Worm (Caenorhabditis elegans) whole organism, L2 larva: ENCODE data around the gene F38A1.9.

Experiments
- F13H6.1 ChIP-seq: sonication (generic microtip); optimal IDR thresholded peaks from 2 replicates; lab custom pipeline; 2016; ENCODE audit warnings: missing genetic modification characterization, missing compliant biosample characterization
- R02D3.7 ChIP-seq: fragments of 150-350 bp; optimal IDR thresholded peaks from 2 replicates; lab custom pipeline; 2014; ENCODE audit warnings: missing biosample characterization, missing genetic modification characterization
- alr-1 ChIP-seq: fragments of 150-350 bp; optimal IDR thresholded peaks from 2 replicates; lab custom pipeline; 2014; ENCODE audit warnings: missing biosample characterization, missing genetic modification characterization
- blmp-1 ChIP-seq: sonication (generic microtip); optimal IDR thresholded peaks from 2 replicates; lab custom pipeline; 2017; ENCODE audit warnings: missing genetic modification characterization, mild to moderate bottlenecking, missing compliant biosample characterization, antibody characterized with exemption, moderate library complexity; ENCODE audit not compliant: insufficient read depth
- crh-2 ChIP-seq: sonication (generic microtip); optimal IDR thresholded peaks from 2 replicates; lab custom pipeline; 2017; ENCODE audit warnings: missing biosample characterization, missing genetic modification characterization
- dmd-4 ChIP-seq: sonication (generic microtip); optimal IDR thresholded peaks from 2 replicates; lab custom pipeline; 2017; ENCODE audit warnings: missing biosample characterization, missing genetic modification characterization
- egl-27 ChIP-seq: sonication (generic microtip); optimal IDR thresholded peaks from 3 replicates; lab custom pipeline; 2017; ENCODE audit warnings: missing biosample characterization, missing genetic modification reagents, missing genetic modification characterization
- elt-1 ChIP-seq: fragments of 150-350 bp; optimal IDR thresholded peaks from 2 replicates; lab custom pipeline; 2014; ENCODE audit warnings: missing biosample characterization, missing genetic modification characterization
- elt-3 ChIP-seq: sonication (generic microtip); optimal IDR thresholded peaks from 2 replicates; lab custom pipeline; 2017; ENCODE audit warnings: missing biosample characterization, missing genetic modification characterization
- fos-1 ChIP-seq: fragments of 150-350 bp; optimal IDR thresholded peaks from 2 replicates; lab custom pipeline; 2014; ENCODE audit warnings: missing biosample characterization, missing genetic modification characterization
- gmeb-1 ChIP-seq: fragments of 150-350 bp; optimal IDR thresholded peaks from 2 replicates; lab custom pipeline; 2014; ENCODE audit warnings: missing biosample characterization, missing genetic modification characterization
- lin-11 ChIP-seq: fragments of 150-350 bp; sonication (generic microtip); optimal IDR thresholded peaks from 2 replicates; lab custom pipeline; 2014; ENCODE audit warnings: missing biosample characterization, missing genetic modification characterization, inconsistent platforms, mixed read lengths
- lin-13 ChIP-seq: fragments of 150-350 bp; optimal IDR thresholded peaks from 2 replicates; lab custom pipeline; 2014; ENCODE audit warnings: missing biosample characterization, missing genetic modification reagents, missing genetic modification characterization
- lin-39 ChIP-seq: fragments of 150-350 bp; optimal IDR thresholded peaks from 2 replicates; lab custom pipeline; 2014; ENCODE audit warnings: missing biosample characterization, missing genetic modification reagents, missing genetic modification characterization
- mab-5 ChIP-seq: fragments of 150-350 bp; optimal IDR thresholded peaks from 2 replicates; lab custom pipeline; 2014; ENCODE audit warnings: missing biosample characterization, missing genetic modification characterization
- mdl-1 ChIP-seq, 2 experiments: fragments of 150-350 bp in 1 of 2; sonication (generic microtip) in 1 of 2; optimal IDR thresholded peaks; 2 replicates each; lab custom pipeline; 2017; ENCODE audit warnings: missing biosample characterization in 2 of 2, missing genetic modification characterization in 2 of 2
- nhr-10 ChIP-seq: sonication (generic microtip); optimal IDR thresholded peaks from 2 replicates; lab custom pipeline; 2017; ENCODE audit warnings: missing biosample characterization, missing genetic modification characterization
- nhr-12 ChIP-seq: fragments of 150-350 bp; optimal IDR thresholded peaks from 2 replicates; lab custom pipeline; 2014; ENCODE audit warnings: missing biosample characterization, missing genetic modification characterization
- nhr-129 ChIP-seq: fragments of 150-350 bp; optimal IDR thresholded peaks from 2 replicates; lab custom pipeline; 2014; ENCODE audit warnings: missing biosample characterization, missing genetic modification characterization
- nhr-23 ChIP-seq: fragments of 150-350 bp; optimal IDR thresholded peaks from 2 replicates; lab custom pipeline; 2014; ENCODE audit warnings: missing biosample characterization, missing genetic modification reagents, missing genetic modification characterization
- nhr-237 ChIP-seq: fragments of 150-350 bp; optimal IDR thresholded peaks from 2 replicates; lab custom pipeline; 2014; ENCODE audit warnings: missing biosample characterization, missing genetic modification characterization
- nhr-25 ChIP-seq: fragments of 150-350 bp; sonication (generic microtip); optimal IDR thresholded peaks from 3 replicates; lab custom pipeline; 2014; ENCODE audit warnings: missing biosample characterization, missing genetic modification characterization
- nhr-6 ChIP-seq: fragments of 150-350 bp; optimal IDR thresholded peaks from 2 replicates; lab custom pipeline; 2014; ENCODE audit warnings: missing biosample characterization, missing genetic modification characterization
- peb-1 ChIP-seq: fragments of 150-350 bp; optimal IDR thresholded peaks from 2 replicates; lab custom pipeline; 2014; ENCODE audit warnings: missing biosample characterization, missing genetic modification characterization
- sem-4 ChIP-seq: fragments of 150-350 bp; optimal IDR thresholded peaks from 2 replicates; lab custom pipeline; 2014; ENCODE audit warnings: missing biosample characterization, missing genetic modification reagents, missing genetic modification characterization
- skn-1 ChIP-seq: sonication (generic microtip); optimal IDR thresholded peaks from 2 replicates; lab custom pipeline; 2017; ENCODE audit warnings: missing biosample characterization, missing genetic modification characterization
- sma-3 ChIP-seq: sonication (generic microtip); optimal IDR thresholded peaks from 2 replicates; lab custom pipeline; 2016; ENCODE audit warnings: missing genetic modification reagents, missing genetic modification characterization, missing compliant biosample characterization
- sma-9 ChIP-seq, 2 experiments: fragments of 150-350 bp in 1 of 2; sonication (generic microtip) in 1 of 2; optimal IDR thresholded peaks; 2 replicates each; lab custom pipeline; 2014 to 2016; ENCODE audit warnings: missing genetic modification characterization in 2 of 2, mild to moderate bottlenecking in 1 of 2, missing biosample characterization in 1 of 2, missing compliant biosample characterization in 1 of 2, missing genetic modification reagents in 1 of 2, moderate library complexity in 1 of 2
- snpc-4 ChIP-seq: fragments of 150-350 bp; optimal IDR thresholded peaks from 2 replicates; lab custom pipeline; 2014; ENCODE audit warnings: missing biosample characterization, missing genetic modification characterization
- unc-39 ChIP-seq: fragments of 150-350 bp; optimal IDR thresholded peaks from 2 replicates; lab custom pipeline; 2014; ENCODE audit warnings: missing biosample characterization, missing genetic modification characterization
- unc-55 ChIP-seq: fragments of 150-350 bp; sonication (generic microtip); optimal IDR thresholded peaks from 3 replicates; lab custom pipeline; 2014; ENCODE audit warnings: missing biosample characterization, missing genetic modification reagents, missing genetic modification characterization
- unc-62 ChIP-seq: fragments of 150-350 bp; optimal IDR thresholded peaks from 2 replicates; lab custom pipeline; 2014; ENCODE audit warnings: missing biosample characterization, missing genetic modification reagents, missing genetic modification characterization
- ztf-4 ChIP-seq: fragments of 150-350 bp; optimal IDR thresholded peaks from 2 replicates; lab custom pipeline; 2014; ENCODE audit warnings: missing biosample characterization, missing genetic modification characterization

The F38A1.9 gene

DNA sequence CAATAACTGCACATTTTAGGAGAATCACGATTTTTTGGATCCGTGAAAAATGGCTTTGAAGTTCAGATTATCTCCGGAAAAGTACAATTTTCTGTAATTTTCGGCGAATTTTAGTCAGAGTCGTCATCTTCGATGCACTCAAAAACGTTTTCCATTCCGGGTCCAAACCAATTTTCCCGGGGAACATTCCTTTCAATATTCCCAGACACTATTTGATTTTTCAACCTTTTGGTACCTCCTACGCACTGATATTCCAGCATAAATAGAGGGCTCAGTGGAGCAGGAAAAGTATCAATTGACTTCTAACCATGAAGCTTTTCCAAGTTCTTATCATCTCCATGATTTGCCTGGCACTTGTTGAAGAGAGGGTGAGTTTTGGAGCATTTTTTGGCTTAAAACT, 13.6 kb downstream of the F38A1.9 start, which contains the start of gene W09G12.6:
TSS of gene W09G12.6 (plus strand) at position 301 of the 400 bp plus-strand sequence.
- TF ChIP-seq F13H6.1 (tag; lab: Kevin White, UChicago): no peak
- no peak for TF ChIP-seq elt-1
- TF ChIP-seq unc-62 (GFP tag; lab: Kevin White, UChicago): no peak

DNA sequence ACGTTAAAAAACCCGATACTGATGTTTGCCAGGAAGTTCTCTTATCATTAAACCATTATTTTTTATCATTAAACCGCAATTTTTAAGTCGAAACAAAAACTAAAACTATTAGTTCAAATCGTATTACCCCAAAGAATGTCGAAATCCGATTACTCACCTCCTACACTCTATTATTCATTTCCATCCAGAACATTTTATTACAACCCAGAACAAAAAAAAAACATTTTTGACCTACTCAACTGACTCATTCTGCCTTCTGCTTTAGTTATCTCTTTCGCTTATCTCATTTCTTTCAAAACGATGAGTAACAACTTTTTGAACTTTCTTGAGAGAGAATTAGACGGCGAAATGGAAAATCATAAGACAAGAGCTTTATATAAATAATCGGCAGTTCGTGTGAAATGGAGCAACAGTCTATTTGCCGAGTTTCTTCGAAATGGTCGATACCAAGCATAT, 16.4 kb downstream of the F38A1.9 start, which contains the start of gene W09G12.7:
TSS of gene W09G12.7 (plus strand) at position 406 of the 456 bp plus-strand sequence.
- no peak for TF ChIP-seq elt-3 (tag; lab: Kevin White, UChicago)
- peak; percentile 72 for TF ChIP-seq fos-1

DNA sequence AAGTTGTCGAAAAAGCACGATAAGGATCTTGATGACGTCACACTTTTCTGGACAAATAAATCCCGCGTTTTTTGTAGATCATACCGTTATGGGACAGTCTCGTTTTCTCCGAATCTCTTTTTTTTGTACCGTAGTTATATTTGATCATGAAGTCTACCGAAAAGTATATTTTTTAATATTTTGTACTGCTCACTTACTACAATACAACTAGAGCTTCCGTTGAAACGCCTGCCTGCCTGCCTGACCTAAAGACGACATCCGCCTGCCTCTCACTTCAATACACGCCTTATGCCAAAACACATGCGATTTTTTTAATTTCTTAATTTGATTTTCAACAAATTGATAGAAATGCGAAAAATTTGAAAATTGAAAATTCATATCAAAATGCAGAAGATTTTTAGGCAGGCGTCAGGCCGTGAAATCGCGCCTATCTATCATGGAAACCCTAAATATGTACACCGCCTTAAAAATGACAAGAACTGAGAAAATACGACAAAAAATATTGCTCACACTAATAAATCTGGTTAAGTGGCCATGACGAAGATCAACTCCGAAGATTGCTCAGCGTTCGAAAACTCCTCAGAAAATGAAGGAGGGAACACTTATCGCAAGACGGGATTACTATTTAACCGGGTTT, 19.4 kb downstream of the F38A1.9 start, which contains the start of gene W09G12.8:
TSS of gene W09G12.8 (plus strand) at position 587 of the 637 bp plus-strand sequence.
- no peak for TF ChIP-seq unc-39 (tag; lab: Kevin White, UChicago)
- no peak for TF ChIP-seq R02D3.7 (tag; lab: Kevin White, UChicago)
- TF ChIP-seq, all 48 proteins: peak for 0

DNA sequence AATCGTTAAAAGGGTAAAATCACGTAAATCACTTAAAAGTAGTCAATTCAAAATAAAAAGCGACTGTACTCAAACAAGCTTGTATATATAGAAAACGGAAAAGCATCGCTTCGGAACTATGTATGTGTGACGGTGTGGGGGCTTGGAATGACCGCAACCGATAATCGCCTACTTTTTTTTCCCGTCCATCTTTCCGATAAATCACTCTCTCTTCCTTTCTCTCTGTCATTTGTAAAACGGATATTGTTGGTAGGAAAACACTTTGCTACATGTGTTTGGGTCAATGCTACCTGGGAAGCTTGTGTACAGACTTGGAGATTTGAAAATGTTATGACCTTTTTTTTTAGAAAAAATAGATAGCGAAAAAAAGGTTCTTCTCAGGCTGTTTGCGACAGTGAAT, 20.4 kb downstream of the F38A1.9 start:
- TF ChIP-seq sma-3 (GFP tag; lab: Kevin White, UChicago): no peak

DNA sequence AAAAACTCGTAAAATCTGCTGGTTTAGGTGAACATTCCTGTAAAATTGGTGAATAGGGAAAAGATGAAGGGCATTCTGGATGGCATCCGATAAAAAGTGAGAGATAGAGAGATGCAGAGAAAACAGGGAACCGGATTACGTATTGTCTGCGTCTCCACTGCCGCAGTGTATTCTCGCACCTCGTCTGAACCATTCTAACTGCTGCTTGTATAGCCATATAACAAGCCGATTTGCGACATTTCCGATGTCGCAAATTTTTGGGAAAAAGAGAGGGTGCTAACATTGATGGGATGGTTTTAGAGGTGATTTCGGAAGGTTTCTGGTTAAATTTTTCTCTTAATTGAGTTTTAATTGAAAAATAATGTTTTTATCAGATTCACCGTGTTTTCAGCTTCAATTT, 24.0 kb downstream of the F38A1.9 start, which contains the start of gene W09G12.10:
TSS of gene W09G12.10 (minus strand) at position 121 of the 400 bp plus-strand sequence.
- TF ChIP-seq lin-11 (tag; lab: Kevin White, UChicago) (no peak), nhr-23 (tag; lab: Kevin White, UChicago) (no peak), sem-4 (tag; lab: Kevin White, UChicago) (no peak), peb-1 (tag; lab: Kevin White, UChicago) (peak; percentile 22), nhr-25 (tag; lab: Kevin White, UChicago) (peak; percentile 5)

DNA sequence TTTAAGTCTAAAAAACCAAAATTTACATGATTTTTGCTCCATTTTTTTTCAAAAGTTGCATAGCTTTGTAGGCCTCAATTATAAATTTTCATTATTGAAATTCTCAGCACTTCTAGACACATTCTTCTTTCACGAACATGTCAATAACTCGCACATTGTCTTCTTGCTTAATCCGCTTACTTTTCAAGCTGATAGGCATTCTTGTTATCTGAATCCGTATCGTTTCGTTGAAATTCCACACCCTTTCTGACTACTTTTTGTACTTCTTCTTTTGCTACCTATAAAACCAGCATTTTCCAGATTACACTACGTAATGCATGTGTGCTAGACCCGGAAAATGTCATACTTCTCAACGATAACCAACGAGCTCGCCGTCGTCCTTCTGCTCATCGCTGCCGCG, 28.9 kb downstream of the F38A1.9 start, which contains the start of gene W09G12.9:
TSS of gene W09G12.9 (plus strand) at position 301 of the 400 bp plus-strand sequence.
- TF ChIP-seq sem-4 (tag; lab: Kevin White, UChicago): no peak
- no peak for TF ChIP-seq alr-1 (tag; lab: Kevin White, UChicago)
- no peak for TF ChIP-seq lin-39 (tag; lab: Kevin White, UChicago)
- no peak for TF ChIP-seq sma-3 (GFP tag; lab: Kevin White, UChicago)
- TF ChIP-seq lin-11 (tag; lab: Kevin White, UChicago): no peak
- no peak for TF ChIP-seq R02D3.7 (tag; lab: Kevin White, UChicago)
- TF ChIP-seq skn-1 (tag; lab: Kevin White, UChicago): no peak
- TF ChIP-seq elt-1: no peak
- no peak for TF ChIP-seq nhr-23 (tag; lab: Kevin White, UChicago)
- TF ChIP-seq egl-27 (tag; lab: Kevin White, UChicago): no peak
- no peak for TF ChIP-seq dmd-4 (tag; lab: Kevin White, UChicago)
- TF ChIP-seq nhr-129 (tag; lab: Kevin White, UChicago): no peak
- TF ChIP-seq, all 48 proteins: peak for 0

DNA sequence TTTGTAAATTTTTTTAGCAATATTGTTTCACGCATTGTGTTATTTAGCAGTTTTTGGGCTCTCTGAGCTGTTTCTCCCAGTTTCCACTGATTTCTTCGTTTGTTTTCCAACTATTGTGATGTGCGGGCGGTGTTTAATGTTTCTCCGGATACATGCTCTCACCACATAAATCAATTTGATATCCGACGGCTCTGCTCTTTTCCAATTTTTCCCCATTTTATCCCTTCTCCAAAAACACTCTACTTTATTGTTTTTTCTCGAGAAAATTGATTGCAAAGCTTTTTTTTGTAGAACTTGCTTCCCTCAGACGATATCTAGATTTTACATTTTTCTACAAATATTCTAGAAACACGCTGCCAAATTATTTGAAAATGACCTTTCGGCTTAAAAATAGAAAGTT, 29.6 kb downstream of the F38A1.9 start:
- no peak for TF ChIP-seq unc-55 (GFP tag; lab: Kevin White, UChicago)

DNA sequence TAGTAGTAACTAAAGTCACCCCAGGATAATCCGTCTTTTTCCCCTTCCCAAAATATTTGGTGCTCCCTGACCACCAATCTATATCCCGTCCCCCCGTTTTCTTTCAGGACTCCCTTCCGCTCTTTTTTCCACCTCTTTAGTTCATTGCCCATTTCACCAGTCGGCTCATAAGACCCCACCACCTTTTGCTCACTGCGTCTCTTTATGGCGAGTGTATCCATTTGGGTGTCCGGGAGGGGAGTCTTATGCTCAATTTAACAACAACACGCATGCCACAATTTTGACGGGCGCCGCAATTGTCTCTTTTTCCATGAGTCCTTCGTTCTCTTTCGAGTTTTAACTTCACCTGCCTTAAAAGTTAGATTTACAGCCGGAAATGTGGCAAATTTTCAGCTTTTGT, 32.0 kb downstream of the F38A1.9 start:
- no peak for TF ChIP-seq nhr-12 (tag; lab: Kevin White, UChicago)
- TF ChIP-seq mdl-1 (tag; optimal IDR thresholded peaks at IDR 0.05; lab: Kevin White, UChicago): no peak
- TF ChIP-seq sma-9 (GFP tag; optimal IDR thresholded peaks at IDR 0.05; lab: Kevin White, UChicago): no peak
- no peak for TF ChIP-seq sma-9 (tag; optimal IDR thresholded peaks at IDR 0.05; lab: Kevin White, UChicago)
- no peak for TF ChIP-seq unc-62 (GFP tag; lab: Kevin White, UChicago)
- peak; percentile 38 for TF ChIP-seq nhr-129 (tag; lab: Kevin White, UChicago)
- no peak for TF ChIP-seq lin-39 (tag; lab: Kevin White, UChicago)
- TF ChIP-seq nhr-10: no peak
- no peak for TF ChIP-seq snpc-4
- TF ChIP-seq fos-1: no peak
- TF ChIP-seq blmp-1: no peak
- TF ChIP-seq egl-27 (tag; lab: Kevin White, UChicago): no peak
- TF ChIP-seq elt-1: no peak
- no peak for TF ChIP-seq ztf-4 (tag; lab: Kevin White, UChicago)
- no peak for TF ChIP-seq nhr-23 (tag; lab: Kevin White, UChicago)
- TF ChIP-seq gmeb-1 (tag; lab: Kevin White, UChicago): no peak
- TF ChIP-seq nhr-6: no peak
- no peak for TF ChIP-seq skn-1 (tag; lab: Kevin White, UChicago)
- no peak for TF ChIP-seq lin-13
- no peak for TF ChIP-seq sma-3 (GFP tag; lab: Kevin White, UChicago)
- no peak for TF ChIP-seq nhr-237
- TF ChIP-seq unc-55 (GFP tag; lab: Kevin White, UChicago): peak; percentile 38
- TF ChIP-seq nhr-25 (tag; lab: Kevin White, UChicago): no peak
- TF ChIP-seq mab-5 (tag; lab: Kevin White, UChicago): no peak
- TF ChIP-seq F13H6.1 (tag; lab: Kevin White, UChicago): no peak
- no peak for TF ChIP-seq peb-1 (tag; lab: Kevin White, UChicago)
- TF ChIP-seq lin-11 (tag; lab: Kevin White, UChicago): peak; percentile 49
- no peak for TF ChIP-seq crh-2 (tag; lab: Kevin White, UChicago)
